Worm (Caenorhabditis elegans) whole organism, L1 larva: Measurements from ENCODE around the gene fip-4.

Experiments used
- C04F5.9 ChIP-seq: sonication (generic microtip); optimal IDR thresholded peaks from 2 replicates; lab custom pipeline; 2016; ENCODE audit warnings: missing genetic modification characterization, missing compliant biosample characterization
- C16A3.4 ChIP-seq: fragments of 150-350 bp; optimal IDR thresholded peaks from 2 replicates; lab custom pipeline; 2014; ENCODE audit warnings: missing biosample characterization, missing genetic modification characterization
- aly-2 ChIP-seq: fragments of 150-350 bp; optimal IDR thresholded peaks from 2 replicates; lab custom pipeline; 2014; ENCODE audit warnings: missing biosample characterization, missing genetic modification characterization
- blmp-1 ChIP-seq: fragments of 150-350 bp; optimal IDR thresholded peaks from 2 replicates; lab custom pipeline; 2014; ENCODE audit warnings: missing biosample characterization, missing genetic modification characterization
- ceh-8 ChIP-seq: fragments of 200-800 bp; sonication (Bioruptor generic); optimal IDR thresholded peaks from 2 replicates; lab custom pipeline; 2018; ENCODE audit warnings: mild to moderate bottlenecking, missing genetic modification characterization, moderate library complexity, missing compliant biosample characterization
- ceh-88 ChIP-seq: fragments of 200-800 bp; sonication (Bioruptor generic); IDR thresholded peaks from 2 replicates; pipeline ENCODE4 v1.3.6; 2022; ENCODE audit warnings: missing genetic modification characterization, missing compliant biosample characterization
- ces-1 ChIP-seq: fragments of 150-350 bp; optimal IDR thresholded peaks from 2 replicates; lab custom pipeline; 2014; ENCODE audit warnings: missing biosample characterization, missing genetic modification reagents, missing genetic modification characterization
- dsc-1 ChIP-seq: sonication (generic microtip); optimal IDR thresholded peaks from 2 replicates; lab custom pipeline; 2016; ENCODE audit warnings: mild to moderate bottlenecking, missing genetic modification characterization, missing compliant biosample characterization
- efl-1 ChIP-seq, 4 experiments: fragments of 150-350 bp; optimal IDR thresholded peaks in 3 of 4; peaks in 1 of 4; 1 replicate in 1 of 4; 2 replicates in 3 of 4; lab custom pipeline; 2014; ENCODE audit warnings: missing biosample characterization in 2 of 4, missing genetic modification characterization in 2 of 4, missing genetic modification reagents in 2 of 4
- egl-13 ChIP-seq: sonication (generic microtip); optimal IDR thresholded peaks from 2 replicates; lab custom pipeline; 2016; ENCODE audit warnings: missing genotype, missing genetic modification reagents, missing genetic modification characterization, missing compliant biosample characterization
- egl-27 ChIP-seq, 2 experiments: fragments of 150-350 bp in 1 of 2; sonication (generic microtip); optimal IDR thresholded peaks; 3 replicates each; lab custom pipeline; 2017 to 2018; ENCODE audit warnings: missing biosample characterization in 2 of 2, missing genetic modification characterization in 2 of 2, missing genetic modification reagents in 2 of 2
- elt-2 ChIP-seq: sonication (generic microtip); optimal IDR thresholded peaks from 2 replicates; lab custom pipeline; 2016; ENCODE audit warnings: missing genetic modification characterization, mild to moderate bottlenecking, inconsistent platforms, missing compliant biosample characterization, missing genetic modification reagents
- ets-5 ChIP-seq: fragments of 200-800 bp; sonication (Bioruptor generic); IDR thresholded peaks from 2 replicates; pipeline ENCODE4 v1.3.6; 2022; ENCODE audit warnings: missing genetic modification characterization, missing compliant biosample characterization
- fkh-10 ChIP-seq: sonication (generic microtip); optimal IDR thresholded peaks from 2 replicates; lab custom pipeline; 2017; ENCODE audit warnings: missing biosample characterization, missing genetic modification reagents, missing genetic modification characterization
- fos-1 ChIP-seq: fragments of 150-350 bp; optimal IDR thresholded peaks from 2 replicates; lab custom pipeline; 2014; ENCODE audit warnings: missing biosample characterization, missing genetic modification characterization
- hlh-17 ChIP-seq: fragments of 200-800 bp; sonication (Bioruptor generic); optimal IDR thresholded peaks from 2 replicates; lab custom pipeline; 2018; ENCODE audit warnings: missing genetic modification characterization, mild to moderate bottlenecking, missing compliant biosample characterization, moderate library complexity, borderline replicate concordance
- hlh-4 ChIP-seq: sonication (generic microtip); optimal IDR thresholded peaks from 2 replicates; lab custom pipeline; 2016; ENCODE audit warnings: mild to moderate bottlenecking, missing genetic modification characterization, missing compliant biosample characterization
- hpl-2 ChIP-seq: fragments of 150-350 bp; optimal IDR thresholded peaks from 2 replicates; lab custom pipeline; 2014; ENCODE audit warnings: missing biosample characterization, missing genetic modification reagents, missing genetic modification characterization
- irx-1 ChIP-seq: sonication (generic microtip); optimal IDR thresholded peaks from 2 replicates; lab custom pipeline; 2016; ENCODE audit warnings: missing genetic modification characterization, missing compliant biosample characterization
- jun-1 ChIP-seq: fragments of 150-350 bp; optimal IDR thresholded peaks from 2 replicates; lab custom pipeline; 2014; ENCODE audit warnings: missing biosample characterization, missing genetic modification reagents, missing genetic modification characterization
- lin-13 ChIP-seq: fragments of 150-350 bp; optimal IDR thresholded peaks from 2 replicates; lab custom pipeline; 2014; ENCODE audit warnings: missing biosample characterization, missing genetic modification reagents, missing genetic modification characterization
- lin-14 ChIP-seq: fragments of 200-800 bp; sonication (Bioruptor generic); optimal IDR thresholded peaks from 2 replicates; lab custom pipeline; 2018; ENCODE audit warnings: mild to moderate bottlenecking, missing genetic modification characterization, moderate library complexity, missing compliant biosample characterization
- lin-15B ChIP-seq: fragments of 150-350 bp; sonication (generic microtip); optimal IDR thresholded peaks from 3 replicates; lab custom pipeline; 2014; ENCODE audit warnings: missing biosample characterization, missing genetic modification characterization
- lin-35 ChIP-seq, 2 experiments: fragments of 150-350 bp; optimal IDR thresholded peaks; 2 replicates each; lab custom pipeline; 2014; ENCODE audit warnings: missing biosample characterization in 2 of 2, missing genetic modification characterization in 2 of 2, missing genetic modification reagents in 2 of 2
- lir-3 ChIP-seq: sonication (generic microtip); optimal IDR thresholded peaks from 2 replicates; lab custom pipeline; 2016; ENCODE audit warnings: mild to moderate bottlenecking, missing genetic modification characterization, moderate library complexity, missing compliant biosample characterization; ENCODE audit not compliant: poor library complexity
- mdl-1 ChIP-seq, 2 experiments: fragments of 150-350 bp; optimal IDR thresholded peaks; 2 replicates each; lab custom pipeline; 2014 to 2017; ENCODE audit warnings: missing biosample characterization in 2 of 2, missing genetic modification characterization in 2 of 2, inconsistent platforms in 1 of 2
- mef-2 ChIP-seq: fragments of 150-350 bp; optimal IDR thresholded peaks from 2 replicates; lab custom pipeline; 2014; ENCODE audit warnings: missing biosample characterization, missing genetic modification characterization
- mep-1 ChIP-seq: fragments of 150-350 bp; optimal IDR thresholded peaks from 2 replicates; lab custom pipeline; 2014; ENCODE audit warnings: missing biosample characterization, missing genetic modification characterization
- nhr-11 ChIP-seq: fragments of 150-350 bp; optimal IDR thresholded peaks from 2 replicates; lab custom pipeline; 2014; ENCODE audit warnings: missing biosample characterization, missing genetic modification characterization
- nhr-20 ChIP-seq: sonication (generic microtip); optimal IDR thresholded peaks from 2 replicates; lab custom pipeline; 2016; ENCODE audit warnings: mild to moderate bottlenecking, missing genetic modification characterization, missing compliant biosample characterization
- nhr-237 ChIP-seq: fragments of 150-350 bp; optimal IDR thresholded peaks from 2 replicates; lab custom pipeline; 2014; ENCODE audit warnings: missing biosample characterization, missing genetic modification characterization
- nhr-71 ChIP-seq: sonication (generic microtip); optimal IDR thresholded peaks from 2 replicates; lab custom pipeline; 2016; ENCODE audit warnings: mild to moderate bottlenecking, missing genetic modification characterization, moderate library complexity, missing compliant biosample characterization
- nhr-76 ChIP-seq: sonication (generic microtip); optimal IDR thresholded peaks from 2 replicates; lab custom pipeline; 2017; ENCODE audit warnings: missing biosample characterization, missing genetic modification characterization
- nhr-77 ChIP-seq: fragments of 150-350 bp; optimal IDR thresholded peaks from 2 replicates; lab custom pipeline; 2014; ENCODE audit warnings: missing biosample characterization, missing genetic modification characterization
- nhr-84 ChIP-seq: sonication (generic microtip); optimal IDR thresholded peaks from 2 replicates; lab custom pipeline; 2017; ENCODE audit warnings: missing biosample characterization, missing genetic modification characterization
- nhr-90 ChIP-seq: sonication (generic microtip); optimal IDR thresholded peaks from 2 replicates; lab custom pipeline; 2016; ENCODE audit warnings: mild to moderate bottlenecking, missing genetic modification characterization, missing compliant biosample characterization; ENCODE audit not compliant: poor library complexity
- pag-3 ChIP-seq: sonication (generic microtip); optimal IDR thresholded peaks from 2 replicates; lab custom pipeline; 2017; ENCODE audit warnings: missing genetic modification characterization, mild to moderate bottlenecking, missing compliant biosample characterization, antibody characterized with exemption, borderline replicate concordance; ENCODE audit not compliant: insufficient read depth
- pax-3 ChIP-seq: fragments of 200-800 bp; sonication (Bioruptor generic); optimal IDR thresholded peaks from 2 replicates; lab custom pipeline; 2018; ENCODE audit warnings: mild to moderate bottlenecking, missing genetic modification characterization, moderate library complexity, missing compliant biosample characterization
- rnt-1 ChIP-seq: sonication (generic microtip); optimal IDR thresholded peaks from 2 replicates; lab custom pipeline; 2016; ENCODE audit warnings: mild to moderate bottlenecking, missing genetic modification characterization, moderate library complexity, missing compliant biosample characterization
- skn-1 ChIP-seq: fragments of 150-350 bp; optimal IDR thresholded peaks from 2 replicates; lab custom pipeline; 2014; ENCODE audit warnings: missing biosample characterization, missing genetic modification characterization
- snpc-4 ChIP-seq: fragments of 150-350 bp; optimal IDR thresholded peaks from 2 replicates; lab custom pipeline; 2014; ENCODE audit warnings: missing biosample characterization, missing genetic modification characterization
- snu-23 ChIP-seq: sonication (generic microtip); optimal IDR thresholded peaks from 2 replicates; lab custom pipeline; 2016; ENCODE audit warnings: missing genetic modification characterization, missing compliant biosample characterization
- sup-37 ChIP-seq: fragments of 200-800 bp; sonication (Bioruptor generic); optimal IDR thresholded peaks from 2 replicates; lab custom pipeline; 2018; ENCODE audit warnings: mild to moderate bottlenecking, missing genetic modification characterization, missing compliant biosample characterization
- tbx-2 ChIP-seq: sonication (generic microtip); optimal IDR thresholded peaks from 2 replicates; lab custom pipeline; 2016; ENCODE audit warnings: missing genetic modification characterization, missing compliant biosample characterization
- unc-130 ChIP-seq: fragments of 150-350 bp; optimal IDR thresholded peaks from 2 replicates; lab custom pipeline; 2017; ENCODE audit warnings: missing biosample characterization, missing genetic modification characterization, inconsistent platforms
- unc-30 ChIP-seq: sonication (generic microtip); optimal IDR thresholded peaks from 2 replicates; lab custom pipeline; 2017; ENCODE audit warnings: missing biosample characterization, missing genetic modification characterization
- unc-98 ChIP-seq: fragments of 200-800 bp; sonication (Bioruptor generic); IDR thresholded peaks from 2 replicates; pipeline ENCODE4 v1.3.6; 2022; ENCODE audit warnings: missing genetic modification characterization, missing compliant biosample characterization
- vab-15 ChIP-seq: sonication (generic microtip); optimal IDR thresholded peaks from 2 replicates; lab custom pipeline; 2017; ENCODE audit warnings: missing genotype, mild to moderate bottlenecking, missing genetic modification characterization, missing compliant biosample characterization
- xbp-1 ChIP-seq: sonication (generic microtip); optimal IDR thresholded peaks from 2 replicates; lab custom pipeline; 2016; ENCODE audit warnings: missing genetic modification characterization, missing compliant biosample characterization
- zag-1 ChIP-seq: fragments of 150-350 bp; optimal IDR thresholded peaks from 2 replicates; lab custom pipeline; 2014; ENCODE audit warnings: missing biosample characterization, missing genetic modification characterization
- ztf-4 ChIP-seq: fragments of 150-350 bp; optimal IDR thresholded peaks from 2 replicates; lab custom pipeline; 2014; ENCODE audit warnings: missing biosample characterization, missing genetic modification characterization

fip-4 gene

ce11 chrV:8658577-8659362, 47.7 kb upstream of the fip-4 start:
- TF ChIP-seq pax-3 (tag; lab: Kevin White, UChicago): no peak
- TF ChIP-seq hlh-17 (GFP tag; lab: Kevin White, UChicago): no peak
- no peak for TF ChIP-seq lin-35 (GFP tag; optimal IDR thresholded peaks at IDR 0.05; lab: Kevin White, UChicago)
- TF ChIP-seq lin-13 (GFP tag; lab: Kevin White, UChicago): no peak
- peak; percentile 43 for TF ChIP-seq snu-23
- peak; percentile 8 for TF ChIP-seq tbx-2 (tag; lab: Kevin White, UChicago)
- TF ChIP-seq unc-30: no peak
- no peak for TF ChIP-seq snpc-4 (tag; lab: Kevin White, UChicago)
- no peak for TF ChIP-seq elt-2 (tag; lab: Kevin White, UChicago)
- TF ChIP-seq C04F5.9 (tag; lab: Kevin White, UChicago): no peak
- no peak for TF ChIP-seq nhr-76
- TF ChIP-seq C16A3.4 (tag; lab: Kevin White, UChicago): peak; percentile 2
- TF ChIP-seq nhr-11 (tag; lab: Kevin White, UChicago): no peak
- TF ChIP-seq lin-14 (GFP tag; lab: Kevin White, UChicago): peak; percentile 77
- no peak for TF ChIP-seq nhr-90 (tag; lab: Kevin White, UChicago)
- peak; percentile 91 for TF ChIP-seq pag-3
- no peak for TF ChIP-seq ceh-88
- no peak for TF ChIP-seq aly-2 (tag; lab: Kevin White, UChicago)
- peak; percentile 56 for TF ChIP-seq rnt-1 (tag; lab: Kevin White, UChicago)
- TF ChIP-seq sup-37 (GFP tag; lab: Kevin White, UChicago): peak; percentile 13
- TF ChIP-seq unc-130 (tag; lab: Kevin White, UChicago): peak; percentile 15
- TF ChIP-seq ceh-8 (GFP tag; lab: Kevin White, UChicago): no peak
- TF ChIP-seq blmp-1 (tag; lab: Kevin White, UChicago): peak; percentile 56
- no peak for TF ChIP-seq ces-1 (GFP tag; lab: Kevin White, UChicago)
- TF ChIP-seq nhr-77 (tag; lab: Kevin White, UChicago): no peak
- TF ChIP-seq ets-5 (GFP tag; lab: Robert Waterston, UW): no peak
- no peak for TF ChIP-seq egl-27 (tag; optimal IDR thresholded peaks at IDR 0.05; lab: Kevin White, UChicago)
- TF ChIP-seq jun-1 (tag; lab: Kevin White, UChicago): no peak
- no peak for TF ChIP-seq lir-3 (tag; lab: Kevin White, UChicago)
- no peak for TF ChIP-seq mef-2 (tag; lab: Kevin White, UChicago)
- TF ChIP-seq mdl-1 (tag; optimal IDR thresholded peaks at IDR 0.05; lab: Kevin White, UChicago): peak in 1 of 2 experiments; percentile 56
- no peak for TF ChIP-seq lin-15B (tag; lab: Kevin White, UChicago)
- TF ChIP-seq fos-1: no peak
- TF ChIP-seq ztf-4 (tag; lab: Kevin White, UChicago): peak; percentile 7
- TF ChIP-seq fkh-10 (GFP tag; lab: Kevin White, UChicago): no peak
- peak; percentile 36 for TF ChIP-seq nhr-20 (tag; lab: Kevin White, UChicago)
- no peak for TF ChIP-seq nhr-237 (tag; lab: Kevin White, UChicago)
- TF ChIP-seq skn-1 (tag; lab: Kevin White, UChicago): no peak
- peak; percentile 8 for TF ChIP-seq dsc-1 (tag; lab: Kevin White, UChicago)
- TF ChIP-seq efl-1 (optimal IDR thresholded peaks at IDR 0.05; lab: Kevin White, UChicago): no peak
- TF ChIP-seq efl-1 (GFP tag; optimal IDR thresholded peaks at IDR 0.05 in 1 of 2; lab: Kevin White, UChicago): peak in 1 of 2 experiments; percentile 77
- no peak for TF ChIP-seq unc-98 (GFP tag; lab: Robert Waterston, UW)
- no peak for TF ChIP-seq hpl-2 (GFP tag; lab: Kevin White, UChicago)
- no peak for TF ChIP-seq egl-13 (tag; lab: Kevin White, UChicago)
- TF ChIP-seq mep-1: no peak
- no peak for TF ChIP-seq zag-1 (tag; lab: Kevin White, UChicago)
- TF ChIP-seq hlh-4 (tag; lab: Kevin White, UChicago): no peak
- TF ChIP-seq xbp-1: no peak
- no peak for TF ChIP-seq vab-15 (tag; lab: Kevin White, UChicago)
- TF ChIP-seq nhr-84 (tag; lab: Kevin White, UChicago): no peak
- TF ChIP-seq nhr-71 (tag; lab: Kevin White, UChicago): peak; percentile 60
- no peak for TF ChIP-seq irx-1 (tag; lab: Kevin White, UChicago)
